Worm (Caenorhabditis elegans) whole organism, young adult: Measurements from ENCODE around the gene T03E6.8.

Experiments used
- T07F8.4 ChIP-seq: sonication (generic microtip); optimal IDR thresholded peaks from 2 replicates; lab custom pipeline; 2016; ENCODE audit warnings: mild to moderate bottlenecking, missing genetic modification characterization, moderate library complexity, missing compliant biosample characterization
- T26A5.8 ChIP-seq: sonication (generic microtip); optimal IDR thresholded peaks from 2 replicates; lab custom pipeline; 2016; ENCODE audit warnings: missing genetic modification characterization, missing compliant biosample characterization
- ama-1 ChIP-seq, 3 experiments: fragments of 150-350 bp in 1 of 3; sonication (generic microtip) in 2 of 3; optimal IDR thresholded peaks; 2 replicates each; lab custom pipeline; 2014 to 2018; ENCODE audit warnings: missing biosample characterization in 2 of 3, missing genetic modification characterization in 2 of 3, missing genetic modification reagents in 2 of 3
- atf-7 ChIP-seq: sonication (generic microtip); optimal IDR thresholded peaks from 2 replicates; lab custom pipeline; 2017; ENCODE audit warnings: mild to moderate bottlenecking, missing genetic modification characterization, missing compliant biosample characterization
- cebp-1 ChIP-seq, 2 experiments: fragments of 200-800 bp in 1 of 2; sonication (Bioruptor generic) in 1 of 2; sonication (generic microtip) in 1 of 2; IDR thresholded peaks in 1 of 2; optimal IDR thresholded peaks in 1 of 2; 2 replicates each; pipeline versions ENCODE4 v1.3.6 to Lab custom; 2017 to 2022; ENCODE audit warnings: missing compliant biosample characterization in 2 of 2, missing genetic modification characterization in 2 of 2, mild to moderate bottlenecking in 1 of 2, missing genetic modification reagents in 1 of 2, moderate library complexity in 1 of 2
- ets-4 ChIP-seq: fragments of 200-800 bp; sonication (Bioruptor generic); optimal IDR thresholded peaks from 2 replicates; lab custom pipeline; 2018; ENCODE audit warnings: mild to moderate bottlenecking, missing genetic modification characterization, missing compliant biosample characterization
- nfya-1 ChIP-seq: sonication (generic microtip); optimal IDR thresholded peaks from 2 replicates; lab custom pipeline; 2017; ENCODE audit warnings: antibody characterized with exemption, missing compliant biosample characterization, missing genetic modification characterization, borderline replicate concordance; ENCODE audit not compliant: insufficient read depth
- pha-4 ChIP-seq: fragments of 150-350 bp; sonication (generic microtip); optimal IDR thresholded peaks from 2 replicates; lab custom pipeline; 2014; ENCODE audit warnings: missing biosample characterization, missing genetic modification reagents, missing genetic modification characterization
- snpc-4 ChIP-seq, 5 experiments: fragments of 150-350 bp in 1 of 5; sonication (generic microtip) in 4 of 5; optimal IDR thresholded peaks; 2 replicates each; lab custom pipeline; 2014 to 2018; ENCODE audit warnings: missing genetic modification characterization in 5 of 5, missing biosample characterization in 3 of 5, antibody characterized with exemption in 2 of 5, mild to moderate bottlenecking in 2 of 5, missing compliant biosample characterization in 2 of 5, missing genotype in 2 of 5, moderate library complexity in 2 of 5, missing genetic modification reagents in 1 of 5

ce11 chrV:16573168-16573567, 29.8 kb downstream of the T03E6.8 start, which contains the start of gene str-149:
- TF ChIP-seq ama-1 (optimal IDR thresholded peaks at IDR 0.05; lab: Kevin White, UChicago) (no peak), ama-1 (GFP tag; optimal IDR thresholded peaks at IDR 0.05; lab: Kevin White, UChicago) (no peak), T26A5.8 (tag; lab: Kevin White, UChicago) (no peak), T07F8.4 (tag; lab: Kevin White, UChicago) (no peak), snpc-4 (GFP tag; optimal IDR thresholded peaks at IDR 0.05; lab: Kevin White, UChicago) (no peak), snpc-4 (tag; optimal IDR thresholded peaks at IDR 0.05; lab: Kevin White, UChicago) (no peak), cebp-1 (GFP tag; IDR thresholded peaks at IDR 0.05; lab: Robert Waterston, UW) (no peak), cebp-1 (tag; optimal IDR thresholded peaks at IDR 0.05; lab: Kevin White, UChicago) (no peak), pha-4 (tag; lab: Kevin White, UChicago) (no peak), nfya-1 (tag; lab: Kevin White, UChicago) (no peak), ets-4 (GFP tag; lab: Kevin White, UChicago) (no peak), atf-7 (tag; lab: Kevin White, UChicago) (no peak)
